Worm (Caenorhabditis elegans) whole organism, late embryonic: Measurements from ENCODE around the gene glp-1.

Experiments
- C08G9.2 ChIP-seq: sonication (generic microtip); optimal IDR thresholded peaks from 2 replicates; lab custom pipeline; 2016; ENCODE audit warnings: mild to moderate bottlenecking, missing genetic modification characterization, moderate library complexity, missing compliant biosample characterization
- C38D4.7 ChIP-seq: fragments of 200-800 bp; sonication (Bioruptor generic); optimal IDR thresholded peaks from 2 replicates; lab custom pipeline; 2018; ENCODE audit warnings: mild to moderate bottlenecking, missing genetic modification characterization, moderate library complexity, missing compliant biosample characterization
- F13H6.1 ChIP-seq: sonication (generic microtip); optimal IDR thresholded peaks from 2 replicates; lab custom pipeline; 2016; ENCODE audit warnings: missing genetic modification characterization, missing compliant biosample characterization
- K09A11.1 ChIP-seq: sonication (generic microtip); optimal IDR thresholded peaks from 2 replicates; lab custom pipeline; 2017; ENCODE audit warnings: antibody characterized with exemption, mild to moderate bottlenecking, missing genetic modification characterization, missing compliant biosample characterization; ENCODE audit not compliant: insufficient read depth
- Y22D7AL.16 ChIP-seq: sonication (generic microtip); optimal IDR thresholded peaks from 2 replicates; lab custom pipeline; 2016; ENCODE audit warnings: missing genetic modification characterization, missing compliant biosample characterization
- ahr-1 ChIP-seq: sonication (generic microtip); optimal IDR thresholded peaks from 2 replicates; lab custom pipeline; 2016; ENCODE audit warnings: missing genetic modification characterization, missing compliant biosample characterization
- ceh-14 ChIP-seq: sonication (generic microtip); optimal IDR thresholded peaks from 2 replicates; lab custom pipeline; 2016; ENCODE audit warnings: missing genotype, missing genetic modification characterization, missing compliant biosample characterization
- ceh-19 ChIP-seq: fragments of 200-800 bp; sonication (Bioruptor generic); optimal IDR thresholded peaks from 2 replicates; lab custom pipeline; 2018; ENCODE audit warnings: mild to moderate bottlenecking, missing genetic modification characterization, missing compliant biosample characterization
- ceh-22 ChIP-seq: sonication (generic microtip); optimal IDR thresholded peaks from 2 replicates; lab custom pipeline; 2017; ENCODE audit warnings: missing biosample characterization, missing genetic modification characterization
- ceh-24 ChIP-seq: sonication (generic microtip); optimal IDR thresholded peaks from 2 replicates; lab custom pipeline; 2016; ENCODE audit warnings: mild to moderate bottlenecking, missing genetic modification characterization, missing compliant biosample characterization
- ceh-31 ChIP-seq: sonication (generic microtip); optimal IDR thresholded peaks from 2 replicates; lab custom pipeline; 2016; ENCODE audit warnings: missing genetic modification characterization, missing compliant biosample characterization
- ceh-34 ChIP-seq: sonication (generic microtip); optimal IDR thresholded peaks from 2 replicates; lab custom pipeline; 2016; ENCODE audit warnings: mild to moderate bottlenecking, missing genetic modification characterization, missing compliant biosample characterization
- ceh-48 ChIP-seq: sonication (generic microtip); optimal IDR thresholded peaks from 2 replicates; lab custom pipeline; 2016; ENCODE audit warnings: missing genetic modification characterization, inconsistent platforms, missing compliant biosample characterization
- ceh-9 ChIP-seq: sonication (generic microtip); optimal IDR thresholded peaks from 2 replicates; lab custom pipeline; 2016; ENCODE audit warnings: mild to moderate bottlenecking, missing genetic modification characterization, inconsistent platforms, missing compliant biosample characterization
- dmd-4 ChIP-seq: sonication (generic microtip); optimal IDR thresholded peaks from 2 replicates; lab custom pipeline; 2016; ENCODE audit warnings: borderline replicate concordance, missing genetic modification characterization, missing compliant biosample characterization
- elt-2 ChIP-seq: sonication (generic microtip); optimal IDR thresholded peaks from 2 replicates; lab custom pipeline; 2016; ENCODE audit warnings: missing genetic modification reagents, missing genetic modification characterization, missing compliant biosample characterization
- elt-4 ChIP-seq: sonication (generic microtip); optimal IDR thresholded peaks from 2 replicates; lab custom pipeline; 2016; ENCODE audit warnings: missing genetic modification characterization, missing compliant biosample characterization
- eyg-1 ChIP-seq: sonication (generic microtip); optimal IDR thresholded peaks from 2 replicates; lab custom pipeline; 2016; ENCODE audit warnings: missing genotype, missing genetic modification characterization, missing compliant biosample characterization
- fax-1 ChIP-seq: sonication (generic microtip); optimal IDR thresholded peaks from 2 replicates; lab custom pipeline; 2016; ENCODE audit warnings: missing genotype, missing genetic modification characterization, missing compliant biosample characterization
- fkh-6 ChIP-seq: sonication (generic microtip); optimal IDR thresholded peaks from 2 replicates; lab custom pipeline; 2016; ENCODE audit warnings: missing genetic modification characterization, missing compliant biosample characterization
- gmeb-2 ChIP-seq: sonication (generic microtip); optimal IDR thresholded peaks from 2 replicates; lab custom pipeline; 2016; ENCODE audit warnings: missing genetic modification characterization, inconsistent platforms, missing compliant biosample characterization
- hlh-15 ChIP-seq: sonication (generic microtip); optimal IDR thresholded peaks from 2 replicates; lab custom pipeline; 2016; ENCODE audit warnings: missing genetic modification characterization, missing compliant biosample characterization
- hlh-6 ChIP-seq: sonication (generic microtip); optimal IDR thresholded peaks from 2 replicates; lab custom pipeline; 2016; ENCODE audit warnings: missing genotype, missing genetic modification characterization, missing compliant biosample characterization
- hlh-8 ChIP-seq: sonication (generic microtip); optimal IDR thresholded peaks from 2 replicates; lab custom pipeline; 2016; ENCODE audit warnings: missing genotype, missing genetic modification characterization, missing compliant biosample characterization
- lin-11 ChIP-seq: fragments of 200-800 bp; sonication (Bioruptor generic); optimal IDR thresholded peaks from 2 replicates; lab custom pipeline; 2018; ENCODE audit warnings: mild to moderate bottlenecking, missing genetic modification characterization, missing compliant biosample characterization
- nhr-232 ChIP-seq: sonication (generic microtip); optimal IDR thresholded peaks from 2 replicates; lab custom pipeline; 2016; ENCODE audit warnings: missing genetic modification characterization, missing compliant biosample characterization
- npax-4 ChIP-seq: sonication (generic microtip); optimal IDR thresholded peaks from 2 replicates; lab custom pipeline; 2016; ENCODE audit warnings: missing genetic modification characterization, missing compliant biosample characterization
- odd-2 ChIP-seq: sonication (generic microtip); optimal IDR thresholded peaks from 2 replicates; lab custom pipeline; 2017; ENCODE audit warnings: antibody characterized with exemption, mild to moderate bottlenecking, missing genetic modification characterization, missing compliant biosample characterization
- pag-3 ChIP-seq: sonication (generic microtip); optimal IDR thresholded peaks from 2 replicates; lab custom pipeline; 2016; ENCODE audit warnings: missing compliant biosample characterization, missing genetic modification characterization, borderline replicate concordance
- pros-1 ChIP-seq: fragments of 150-350 bp; optimal IDR thresholded peaks from 2 replicates; lab custom pipeline; 2014; ENCODE audit warnings: missing biosample characterization, missing genetic modification reagents, missing genetic modification characterization
- rnt-1 ChIP-seq: sonication (generic microtip); optimal IDR thresholded peaks from 2 replicates; lab custom pipeline; 2016; ENCODE audit warnings: missing genetic modification characterization, missing compliant biosample characterization
- sox-2 ChIP-seq: fragments of 200-800 bp; sonication (Bioruptor generic); IDR thresholded peaks from 2 replicates; pipeline ENCODE4 v1.3.6; 2022; ENCODE audit warnings: missing genetic modification reagents, missing genetic modification characterization, missing compliant biosample characterization
- sox-4 ChIP-seq: sonication (generic microtip); optimal IDR thresholded peaks from 2 replicates; lab custom pipeline; 2017; ENCODE audit warnings: mild to moderate bottlenecking, missing genetic modification characterization, inconsistent platforms, missing compliant biosample characterization
- ttx-3 ChIP-seq: sonication (generic microtip); optimal IDR thresholded peaks from 2 replicates; lab custom pipeline; 2016; ENCODE audit warnings: missing genetic modification reagents, missing genetic modification characterization, missing compliant biosample characterization
- unc-42 ChIP-seq: sonication (generic microtip); optimal IDR thresholded peaks from 2 replicates; lab custom pipeline; 2016; ENCODE audit warnings: missing genotype, missing genetic modification characterization, missing compliant biosample characterization
- unc-86 ChIP-seq: sonication (generic microtip); optimal IDR thresholded peaks from 2 replicates; lab custom pipeline; 2016; ENCODE audit warnings: missing genetic modification characterization, missing compliant biosample characterization
- ztf-16 ChIP-seq: sonication (generic microtip); optimal IDR thresholded peaks from 2 replicates; lab custom pipeline; 2017; ENCODE audit warnings: missing genetic modification characterization, missing compliant biosample characterization

Gene glp-1

ce11 chrIII:9053740-9054252 is 38.2 kb upstream of the glp-1 start, which contains the start of gene R107.5 (continued):
- TF ChIP-seq odd-2 (tag; lab: Kevin White, UChicago) (no peak), elt-4 (no peak), ceh-48 (tag; lab: Kevin White, UChicago) (peak; percentile 38), ttx-3 (no peak), sox-4 (tag; lab: Kevin White, UChicago) (no peak), gmeb-2 (tag; lab: Kevin White, UChicago) (peak; percentile 53), fax-1 (tag; lab: Kevin White, UChicago) (no peak), hlh-15 (tag; lab: Kevin White, UChicago) (no peak), F13H6.1 (tag; lab: Kevin White, UChicago) (no peak), ceh-34 (tag; lab: Kevin White, UChicago) (peak; percentile 85), dmd-4 (tag; lab: Kevin White, UChicago) (no peak), ceh-14 (tag; lab: Kevin White, UChicago) (peak; percentile 56), ceh-19 (peak; percentile 65), pros-1 (tag; lab: Kevin White, UChicago) (peak; percentile 3), sox-2 (GFP tag; lab: Robert Waterston, UW) (peak; percentile 58), unc-86 (tag; lab: Kevin White, UChicago) (peak; percentile 57), ahr-1 (no peak), C08G9.2 (tag; lab: Kevin White, UChicago) (peak; percentile 42), npax-4 (tag; lab: Kevin White, UChicago) (no peak), ceh-9 (no peak), K09A11.1 (tag; lab: Kevin White, UChicago) (peak; percentile 88), unc-42 (tag; lab: Kevin White, UChicago) (peak; percentile 49), lin-11 (no peak), ztf-16 (tag; lab: Kevin White, UChicago) (peak; percentile 42), hlh-8 (tag; lab: Kevin White, UChicago) (no peak), ceh-24 (tag; lab: Kevin White, UChicago) (no peak), pag-3 (tag; lab: Kevin White, UChicago) (no peak), Y22D7AL.16 (tag; lab: Kevin White, UChicago) (no peak), eyg-1 (no peak), fkh-6 (tag; lab: Kevin White, UChicago) (no peak), nhr-232 (no peak), hlh-6 (tag; lab: Kevin White, UChicago) (no peak), elt-2 (peak; percentile 29), C38D4.7 (GFP tag; lab: Kevin White, UChicago) (no peak), ceh-22 (tag; lab: Kevin White, UChicago) (peak; percentile 30)

DNA sequence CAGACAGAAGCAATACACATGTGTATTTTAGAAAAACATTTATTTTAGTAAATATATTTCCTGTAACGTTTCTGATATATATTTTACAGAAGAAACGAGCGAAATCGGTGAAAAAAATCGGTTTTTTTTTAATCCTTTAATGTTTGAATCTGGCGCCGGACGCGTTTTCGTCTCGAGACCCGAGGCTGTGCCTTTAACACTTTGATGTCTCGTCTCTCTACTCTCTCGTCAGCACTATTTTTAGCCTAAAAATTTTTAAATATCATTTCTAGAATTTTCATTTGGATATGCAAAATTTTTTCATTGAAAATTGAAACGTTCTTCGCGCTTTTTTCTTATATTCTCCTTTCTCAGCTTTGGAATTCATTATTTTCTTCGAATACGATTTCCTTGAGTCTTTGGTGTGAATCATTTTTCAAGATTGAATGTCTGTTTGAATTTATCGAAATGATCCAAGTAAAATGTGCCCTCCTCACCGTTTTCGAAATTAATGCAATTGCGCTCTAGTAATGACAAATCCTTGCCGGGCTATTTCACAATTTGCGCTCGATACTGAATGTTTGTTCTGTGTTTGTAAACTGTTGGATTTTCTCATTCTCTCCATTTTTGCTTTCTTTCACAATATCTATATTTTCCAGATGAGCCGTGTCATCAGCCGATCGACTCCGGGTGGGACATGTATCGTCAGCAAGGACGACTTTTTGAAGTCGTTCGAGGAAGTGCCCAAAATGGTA is 37.5 kb upstream of the glp-1 start, which contains the start of gene cls-2:
Gene cls-2, plus strand, starts transcription at position 635 of the 734 bp plus-strand sequence.
- TF ChIP-seq rnt-1 (no peak), unc-42 (tag; lab: Kevin White, UChicago) (peak; percentile 8)

DNA sequence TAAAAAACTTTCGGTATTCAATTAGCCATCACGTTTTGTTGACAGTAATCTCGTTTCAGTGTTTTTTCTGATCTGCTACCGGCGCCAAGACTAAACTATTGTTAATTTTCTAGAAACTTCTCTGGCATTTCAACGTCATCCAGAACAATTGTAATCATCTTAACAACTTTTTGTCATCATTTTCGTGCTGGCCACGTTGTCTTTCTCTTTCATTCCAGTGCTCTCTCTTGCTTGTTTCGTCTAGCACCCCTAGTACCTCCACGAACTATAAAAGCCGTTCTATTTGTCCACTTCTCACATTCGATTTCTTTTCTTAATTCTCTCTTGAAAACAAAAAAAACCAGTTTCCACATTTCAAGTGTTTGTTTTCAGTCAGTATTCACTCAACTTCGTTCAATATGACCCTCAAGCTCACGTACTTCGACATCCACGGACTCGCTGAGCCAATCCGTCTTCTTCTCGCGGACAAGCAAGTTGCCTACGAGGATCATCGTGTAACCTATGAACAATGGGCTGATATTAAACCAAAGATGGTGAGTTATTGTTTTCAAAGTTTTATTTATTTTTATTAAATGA is 33.0 kb upstream of the glp-1 start, which contains the start of gene gst-1:
Gene gst-1, plus strand, starts transcription at position 373 of the 576 bp plus-strand sequence.
- no peak for TF ChIP-seq ceh-31 (tag; lab: Kevin White, UChicago)
